Worm (Caenorhabditis elegans) whole organism, late embryonic: ENCODE measurements around the gene Y19D2B.1.

Experiments
- ama-1 ChIP-seq: fragments of 150-350 bp; optimal IDR thresholded peaks from 2 replicates; lab custom pipeline; 2014
- dve-1 ChIP-seq: sonication (generic microtip); optimal IDR thresholded peaks from 2 replicates; lab custom pipeline; 2017; ENCODE audit warnings: antibody characterized with exemption, mild to moderate bottlenecking, missing genetic modification characterization, missing compliant biosample characterization
- fkh-10 ChIP-seq: fragments of 150-350 bp; optimal IDR thresholded peaks from 2 replicates; lab custom pipeline; 2014; ENCODE audit warnings: missing biosample characterization, missing genetic modification reagents, missing genetic modification characterization
- fkh-6 ChIP-seq: sonication (generic microtip); optimal IDR thresholded peaks from 2 replicates; lab custom pipeline; 2016; ENCODE audit warnings: missing genetic modification characterization, missing compliant biosample characterization
- hlh-6 ChIP-seq: sonication (generic microtip); optimal IDR thresholded peaks from 2 replicates; lab custom pipeline; 2016; ENCODE audit warnings: missing genotype, missing genetic modification characterization, missing compliant biosample characterization
- rnt-1 ChIP-seq: sonication (generic microtip); optimal IDR thresholded peaks from 2 replicates; lab custom pipeline; 2016; ENCODE audit warnings: missing genetic modification characterization, missing compliant biosample characterization

DNA sequence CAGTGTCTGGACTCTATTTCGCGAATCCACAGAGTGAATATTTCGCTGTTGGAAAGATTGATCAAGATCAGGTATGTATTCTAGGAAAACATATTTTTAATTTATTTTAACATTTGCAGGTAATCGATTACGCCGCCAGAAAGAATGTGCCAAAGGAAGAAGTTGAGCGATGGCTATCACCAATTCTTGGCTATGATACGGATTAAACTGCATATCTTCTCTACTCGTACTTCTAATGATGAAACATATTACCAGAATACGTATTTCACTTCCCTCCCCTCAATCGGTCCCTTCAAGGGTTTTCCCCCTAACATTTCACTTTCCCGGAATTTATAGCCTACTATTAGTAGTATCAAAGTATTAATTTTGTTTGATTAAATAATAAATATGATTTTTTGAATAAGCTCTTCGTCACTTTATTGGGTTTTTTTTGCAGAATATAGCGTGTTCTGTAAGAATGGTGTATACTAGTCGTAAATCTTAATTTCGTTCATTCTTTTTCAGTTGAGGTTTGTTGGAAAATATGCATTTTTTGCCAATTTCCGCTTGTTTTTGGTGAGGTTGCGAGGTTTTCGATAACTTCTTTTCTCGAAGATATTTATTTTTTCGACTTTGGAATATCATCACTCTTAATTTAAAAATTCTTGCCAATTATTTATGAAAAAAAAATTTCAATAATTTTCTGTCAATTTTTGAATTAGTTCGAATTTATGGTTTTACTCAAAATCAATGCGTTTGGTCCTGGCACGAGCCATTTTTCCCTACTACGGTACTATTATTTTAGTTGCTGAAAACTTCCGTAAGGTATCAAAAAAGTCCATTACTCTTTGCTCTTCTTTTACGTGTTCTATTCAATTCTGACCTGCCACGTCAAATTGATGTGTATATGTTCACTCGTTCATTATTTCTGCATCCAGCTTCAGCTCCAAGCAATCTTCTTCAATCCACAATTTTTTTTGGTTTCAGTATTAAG is 8.2 kb upstream of the Y19D2B.1 start:
- TF ChIP-seq hlh-6 (tag; lab: Kevin White, UChicago) (no peak), dve-1 (tag; lab: Kevin White, UChicago) (no peak), ama-1 (lab: Kevin White, UChicago) (no peak), fkh-10 (GFP tag; lab: Kevin White, UChicago) (no peak), rnt-1 (tag; lab: Kevin White, UChicago) (no peak), fkh-6 (tag; lab: Kevin White, UChicago) (no peak)
